Worm (Caenorhabditis elegans): ENCODE results near the gene F41B4.2.

DNA sequence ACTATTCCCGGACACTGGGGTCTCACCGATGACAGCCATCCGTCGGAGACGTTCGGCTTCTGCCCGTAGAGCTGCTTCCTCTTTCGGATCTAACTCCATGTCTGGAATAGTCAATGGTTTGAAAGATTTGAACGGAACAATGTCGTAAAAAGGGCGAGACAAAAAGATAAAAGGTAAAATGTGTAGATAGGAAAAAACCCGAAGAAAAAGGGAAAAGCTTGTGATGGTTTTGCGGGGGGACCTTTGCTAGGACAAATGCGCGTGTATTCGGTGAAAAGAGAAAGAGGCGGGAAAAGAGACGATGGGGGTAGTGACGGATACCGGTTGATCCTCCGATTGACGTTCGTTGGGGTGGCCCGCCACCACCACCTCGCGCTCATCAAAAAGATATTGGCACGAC, 42.4 kb upstream of the F41B4.2 start, which contains the start of gene col-173:
- no peak for TF ChIP-seq nfya-1 (tag; optimal IDR thresholded peaks at IDR 0.05; ENCODE audit: borderline replicate concordance, insufficient read depth)
- TF ChIP-seq nhr-179 (tag; optimal IDR thresholded peaks at IDR 0.05): no peak
- TF ChIP-seq T07F8.4 (tag; optimal IDR thresholded peaks at IDR 0.05): no peak
- TF ChIP-seq tbx-9 (tag; optimal IDR thresholded peaks at IDR 0.05; ENCODE audit: borderline replicate concordance): no peak
- TF ChIP-seq pbrm-1 (GFP tag; IDR thresholded peaks at IDR 0.05): no peak
- TF ChIP-seq nhr-27 (tag; optimal IDR thresholded peaks at IDR 0.05): no peak
- TF ChIP-seq ztf-28 (GFP tag; IDR thresholded peaks at IDR 0.05): no peak
- no peak for TF ChIP-seq F57C9.4 (tag; optimal IDR thresholded peaks at IDR 0.05)
- TF ChIP-seq B0336.3 (GFP tag; IDR thresholded peaks at IDR 0.05): no peak
- no peak for TF ChIP-seq lag-1 (GFP tag; IDR thresholded peaks at IDR 0.05)
- TF ChIP-seq sea-2 (GFP tag; IDR thresholded peaks at IDR 0.05): no peak
